Worm (Caenorhabditis elegans) whole organism, L3 larva: ENCODE results near the gene Y15E3A.5.

Experiments
- ceh-82 ChIP-seq: fragments of 150-350 bp; optimal IDR thresholded peaks from 2 replicates; lab custom pipeline; 2014; ENCODE audit warnings: missing biosample characterization, missing genetic modification characterization
- egl-27 ChIP-seq: sonication (generic microtip); optimal IDR thresholded peaks from 4 replicates; lab custom pipeline; 2017; ENCODE audit warnings: missing biosample characterization, missing genetic modification reagents, missing genetic modification characterization
- lin-39 ChIP-seq: fragments of 150-350 bp; optimal IDR thresholded peaks from 2 replicates; lab custom pipeline; 2018; ENCODE audit warnings: missing biosample characterization, missing genetic modification reagents, missing genetic modification characterization
- nfya-1 ChIP-seq: sonication (generic microtip); optimal IDR thresholded peaks from 2 replicates; lab custom pipeline; 2017; ENCODE audit warnings: missing genetic modification characterization, mild to moderate bottlenecking, missing compliant biosample characterization, antibody characterized with exemption, moderate library complexity; ENCODE audit not compliant: insufficient read depth
- nhr-23 ChIP-seq: fragments of 150-350 bp; optimal IDR thresholded peaks from 2 replicates; lab custom pipeline; 2014; ENCODE audit warnings: missing biosample characterization, missing genetic modification reagents, missing genetic modification characterization
- nhr-77 ChIP-seq: fragments of 150-350 bp; optimal IDR thresholded peaks from 2 replicates; lab custom pipeline; 2014; ENCODE audit warnings: missing biosample characterization, missing genetic modification characterization
- pha-4 ChIP-seq: fragments of 150-350 bp; optimal IDR thresholded peaks from 2 replicates; lab custom pipeline; 2014; ENCODE audit warnings: missing biosample characterization, missing genetic modification reagents, missing genetic modification characterization
- tbx-2 ChIP-seq: sonication (generic microtip); optimal IDR thresholded peaks from 2 replicates; lab custom pipeline; 2016; ENCODE audit warnings: mild to moderate bottlenecking, missing genetic modification characterization, missing compliant biosample characterization
- unc-62 ChIP-seq: fragments of 150-350 bp; sonication (generic microtip); optimal IDR thresholded peaks from 4 replicates; lab custom pipeline; 2014; ENCODE audit warnings: missing biosample characterization, missing genetic modification reagents, missing genetic modification characterization
- zag-1 ChIP-seq: fragments of 150-350 bp; optimal IDR thresholded peaks from 2 replicates; lab custom pipeline; 2014; ENCODE audit warnings: missing biosample characterization, missing genetic modification characterization

- TF ChIP-seq ceh-82 (tag; lab: Kevin White, UChicago) (no peak), tbx-2 (tag; lab: Kevin White, UChicago) (no peak), unc-62 (GFP tag; lab: Kevin White, UChicago) (no peak), pha-4 (tag; lab: Kevin White, UChicago) (no peak), lin-39 (tag; lab: Kevin White, UChicago) (peak; percentile 4), nhr-23 (tag; lab: Kevin White, UChicago) (no peak), zag-1 (tag; lab: Kevin White, UChicago) (no peak), nhr-77 (no peak), nfya-1 (tag; lab: Kevin White, UChicago) (peak; percentile 2), egl-27 (no peak)
These were observed 7.3 kb downstream of the Y15E3A.5 start for ce11 chrX:15347680-15348079.
